Fruit fly (Drosophila melanogaster): ENCODE data around the gene Nepl3.

DNA sequence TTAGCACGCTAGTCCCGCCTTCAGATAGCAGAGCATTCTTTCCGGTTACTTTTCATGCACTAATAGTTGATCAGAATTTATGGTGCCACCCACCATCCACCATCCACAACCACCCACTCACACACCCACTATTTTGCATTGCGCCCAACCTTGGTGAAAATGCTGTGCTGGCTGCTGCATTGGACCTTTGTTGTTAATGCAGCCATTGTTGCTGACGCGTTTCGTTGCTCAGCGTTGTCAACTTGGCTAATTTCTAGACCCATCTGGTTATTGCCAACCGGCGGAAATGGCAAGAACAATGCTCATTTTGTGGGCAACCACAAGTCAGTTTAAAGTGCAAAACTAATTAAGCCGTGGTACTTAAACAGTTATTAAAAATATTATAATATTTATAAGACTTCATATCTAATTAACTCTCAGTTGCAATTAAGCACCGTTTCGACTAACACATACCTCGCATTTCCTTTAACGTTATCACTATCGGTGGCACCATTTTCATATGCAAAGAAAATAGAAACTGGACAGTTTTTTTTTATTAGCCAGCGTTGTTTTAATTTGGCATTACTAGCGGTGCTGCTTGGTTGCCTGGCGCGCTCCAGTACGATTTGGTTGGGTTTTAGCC lies 30.7 kb upstream of the Nepl3 start:
- TF ChIP-seq h (optimal IDR thresholded peaks at IDR 0.05) = no peak
- TF ChIP-seq Myc (optimal IDR thresholded peaks at IDR 0.05) = no peak
